Worm (Caenorhabditis elegans) whole organism, L1 larva: ENCODE results near the gene chil-7.

Experiments used
- ama-1 ChIP-seq: fragments of 150-350 bp; optimal IDR thresholded peaks from 2 replicates; lab custom pipeline; 2014
- egl-27 ChIP-seq, 2 experiments: fragments of 150-350 bp in 1 of 2; sonication (generic microtip); optimal IDR thresholded peaks; 3 replicates each; lab custom pipeline; 2017 to 2018; ENCODE audit warnings: missing biosample characterization in 2 of 2, missing genetic modification characterization in 2 of 2, missing genetic modification reagents in 2 of 2
- grh-1 ChIP-seq: fragments of 200-800 bp; sonication (Bioruptor generic); IDR thresholded peaks from 2 replicates; pipeline ENCODE4 v1.3.6; 2022; ENCODE audit warnings: missing genetic modification reagents, missing genetic modification characterization, missing compliant biosample characterization
- hpl-2 ChIP-seq: fragments of 150-350 bp; optimal IDR thresholded peaks from 2 replicates; lab custom pipeline; 2014; ENCODE audit warnings: missing biosample characterization, missing genetic modification reagents, missing genetic modification characterization
- lin-15B ChIP-seq: fragments of 150-350 bp; sonication (generic microtip); optimal IDR thresholded peaks from 3 replicates; lab custom pipeline; 2014; ENCODE audit warnings: missing biosample characterization, missing genetic modification characterization
- nhr-237 ChIP-seq: fragments of 150-350 bp; optimal IDR thresholded peaks from 2 replicates; lab custom pipeline; 2014; ENCODE audit warnings: missing biosample characterization, missing genetic modification characterization
- unc-130 ChIP-seq: fragments of 150-350 bp; optimal IDR thresholded peaks from 2 replicates; lab custom pipeline; 2017; ENCODE audit warnings: missing biosample characterization, missing genetic modification characterization, inconsistent platforms
- zag-1 ChIP-seq: fragments of 150-350 bp; optimal IDR thresholded peaks from 2 replicates; lab custom pipeline; 2014; ENCODE audit warnings: missing biosample characterization, missing genetic modification characterization
- ztf-11 ChIP-seq, 2 experiments: sonication (generic microtip); optimal IDR thresholded peaks; 2 replicates each; lab custom pipeline; 2016 to 2017; ENCODE audit warnings: missing genetic modification characterization in 2 of 2, missing biosample characterization in 1 of 2, missing compliant biosample characterization in 1 of 2

DNA sequence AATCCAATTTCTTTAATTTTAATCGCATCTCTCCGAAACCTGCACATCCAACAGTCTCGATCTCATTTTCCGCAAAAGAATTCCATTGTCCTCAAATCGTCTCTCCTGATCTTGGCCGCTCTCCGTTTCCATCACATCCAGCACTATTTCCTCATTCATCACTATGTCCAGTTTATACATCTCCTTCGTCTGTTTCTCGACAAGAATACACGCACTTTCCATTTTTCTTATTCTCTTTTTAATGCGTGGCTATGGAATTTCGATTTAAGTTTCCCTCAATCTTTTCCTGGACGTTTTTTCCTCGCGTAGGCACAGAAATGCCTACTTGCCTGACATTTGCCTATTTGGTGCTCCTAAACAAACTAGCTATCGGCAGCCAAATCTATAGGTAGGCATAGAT lies 8.8 kb upstream of the chil-7 start:
- no peak for TF ChIP-seq nhr-237 (tag; lab: Kevin White, UChicago)
- TF ChIP-seq lin-15B (tag; lab: Kevin White, UChicago): no peak
- TF ChIP-seq hpl-2 (GFP tag; lab: Kevin White, UChicago): no peak
- TF ChIP-seq zag-1 (tag; lab: Kevin White, UChicago): no peak
- no peak for TF ChIP-seq grh-1 (GFP tag; lab: Robert Waterston, UW)
- no peak for TF ChIP-seq unc-130
- no peak for TF ChIP-seq egl-27 (tag; optimal IDR thresholded peaks at IDR 0.05; lab: Kevin White, UChicago)
- TF ChIP-seq ama-1: no peak
- TF ChIP-seq ztf-11 (tag; optimal IDR thresholded peaks at IDR 0.05; lab: Kevin White, UChicago): no peak
